Worm (Caenorhabditis elegans) whole organism, early embryonic: ENCODE results near the gene Y51B9A.7.

ENCODE experiments used
- aly-1 ChIP-seq: sonication (generic microtip); optimal IDR thresholded peaks from 2 replicates; lab custom pipeline; 2016; ENCODE audit warnings: missing genetic modification characterization, missing compliant biosample characterization
- ama-1 ChIP-seq: fragments of 150-350 bp; optimal IDR thresholded peaks from 2 replicates; lab custom pipeline; 2014
- tbx-11 ChIP-seq: fragments of 200-800 bp; sonication (Bioruptor generic); IDR thresholded peaks from 2 replicates; pipeline ENCODE4 v1.3.6; 2022; ENCODE audit warnings: missing genetic modification characterization, missing compliant biosample characterization

DNA sequence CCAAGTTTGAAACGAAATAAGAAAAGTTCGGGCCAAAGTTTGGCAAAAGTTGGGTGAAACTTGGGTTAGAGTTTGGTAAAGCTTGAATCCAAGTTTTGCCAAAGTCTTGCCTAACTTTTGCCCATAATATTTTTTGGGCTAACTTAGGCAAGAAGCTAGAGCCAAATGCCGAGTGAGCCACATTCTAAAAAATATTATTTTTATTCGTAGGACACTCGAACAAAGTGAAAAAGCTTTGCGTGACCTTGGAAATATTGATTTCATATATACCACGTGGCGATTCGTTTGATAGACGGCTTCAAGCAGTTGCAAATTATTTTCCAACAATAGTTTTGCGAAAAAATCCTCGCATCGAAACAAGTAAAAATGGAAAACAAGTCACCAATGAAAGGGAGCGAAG is 4.0 kb downstream of the Y51B9A.7 start, which contains the start of gene Y51B9A.5:
- TF ChIP-seq ama-1 (lab: Kevin White, UChicago) (no peak), tbx-11 (no peak), aly-1 (tag; lab: Kevin White, UChicago) (no peak)
